Fruit fly (Drosophila melanogaster) S2 (cell line): ENCODE data around the gene CG13458.
A peak's percentile ranks its signal among the peaks of the same experiment; 100 is the strongest.

Experiments
- CG8478 ChIP-seq: fragments of >200 bp; optimal IDR thresholded peaks from 2 replicates; lab custom pipeline; 2018
- CTCF ChIP-seq, 2 experiments: fragments of >200 bp; optimal IDR thresholded peaks; 2 replicates each; lab custom pipeline; 2018

CG13458 gene

dm6 chr3L:15143638-15144600, 30.6 kb downstream of the CG13458 start, which contains the start of the genes CG32147 and Pex3:
CG32147 (minus strand) TSS chr3L:15144059.
Pex3 (plus strand) TSS chr3L:15144355.
- TF ChIP-seq CG8478 (no peak), CTCF (optimal IDR thresholded peaks at IDR 0.05; lab: Kevin White, UChicago) (peak in 1 of 2 experiments; percentile 20)

- no peak for TF ChIP-seq CTCF (optimal IDR thresholded peaks at IDR 0.05; lab: Kevin White, UChicago)
- TF ChIP-seq CG8478, result no peak
These were observed 33.4 kb downstream of the CG13458 start, which contains the start of gene FucTA for dm6 chr3L:15146643-15147187. FucTA (plus strand) TSS chr3L:15147137.

- TF ChIP-seq CG8478 (no peak), CTCF (optimal IDR thresholded peaks at IDR 0.05; lab: Kevin White, UChicago) (no peak)
These were observed 36.7 kb downstream of the CG13458 start for dm6 chr3L:15150028-15150427.

- TF ChIP-seq CG8478 (no peak), CTCF (optimal IDR thresholded peaks at IDR 0.05; lab: Kevin White, UChicago) (no peak)
These were observed 45.2 kb downstream of the CG13458 start, which contains the start of the genes Msh6 and Prp31 for dm6 chr3L:15158330-15159114. Msh6 (minus strand) TSS chr3L:15158562. Prp31 (plus strand) TSS chr3L:15159100.

DNA sequence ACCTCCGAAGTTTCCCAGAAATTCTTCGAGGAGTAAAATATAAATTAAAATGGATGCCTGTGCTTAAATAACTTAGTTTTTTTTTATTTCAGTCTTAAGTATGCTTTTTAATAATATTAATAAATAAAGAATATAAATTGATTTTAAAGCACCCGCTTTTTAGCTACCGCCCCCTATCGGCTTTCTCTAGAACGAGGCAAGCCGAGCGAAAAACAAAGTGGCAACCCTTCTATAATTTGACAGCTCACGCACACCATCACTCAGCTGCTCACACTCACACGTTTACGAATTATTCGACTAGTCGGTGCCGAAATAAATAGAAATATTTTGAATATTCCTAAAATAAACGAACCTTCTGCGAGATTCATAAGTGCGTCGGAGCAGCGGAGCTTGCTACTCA, 48.2 kb downstream of the CG13458 start, which contains the start of gene CG6878:
Gene CG6878 (plus strand): TSS at position 269 of the 400 bp plus-strand sequence.
- TF ChIP-seq CTCF (optimal IDR thresholded peaks at IDR 0.05; lab: Kevin White, UChicago), result peak; percentile 75 to 91
- no peak for TF ChIP-seq CG8478

DNA sequence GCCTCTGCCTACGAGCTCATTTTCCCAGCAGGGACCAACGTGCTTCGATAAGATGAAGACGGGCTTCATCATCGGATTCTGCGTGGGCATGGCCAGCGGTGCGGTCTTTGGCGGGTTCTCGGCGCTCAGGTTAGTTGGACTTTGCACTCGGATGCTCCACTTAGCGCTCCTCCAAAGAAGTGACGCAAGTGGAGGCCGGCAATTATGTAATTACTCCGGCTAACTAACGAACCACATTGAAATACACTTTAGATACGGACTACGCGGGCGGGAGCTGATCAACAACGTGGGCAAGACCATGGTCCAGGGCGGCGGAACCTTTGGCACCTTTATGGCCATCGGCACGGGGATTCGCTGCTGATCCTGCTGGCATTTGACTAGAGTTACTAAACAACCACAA, 48.6 kb downstream of the CG13458 start:
- TF ChIP-seq CTCF (optimal IDR thresholded peaks at IDR 0.05; lab: Kevin White, UChicago) (no peak), CG8478 (no peak)

DNA sequence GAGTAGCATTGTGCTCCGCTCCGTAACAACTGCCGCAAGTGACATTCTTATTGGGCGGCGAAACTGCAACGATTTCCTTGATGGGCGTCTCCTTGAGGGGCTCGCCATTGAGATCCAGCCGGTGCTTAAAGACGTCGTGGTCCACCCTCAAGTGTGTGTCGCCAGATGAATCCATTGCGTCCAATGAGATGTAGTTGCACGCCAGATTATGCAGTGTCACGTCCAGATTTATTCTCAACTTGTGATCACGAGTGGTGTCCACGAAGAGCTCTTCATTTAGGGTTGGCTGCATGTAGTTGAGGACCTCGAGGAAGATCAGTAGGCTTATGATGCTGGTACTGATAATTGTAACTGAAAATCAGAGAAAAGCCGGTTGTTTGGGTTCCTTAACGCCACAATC, 49.6 kb downstream of the CG13458 start:
- TF ChIP-seq CTCF (optimal IDR thresholded peaks at IDR 0.05; lab: Kevin White, UChicago) (no peak), CG8478 (no peak)

DNA sequence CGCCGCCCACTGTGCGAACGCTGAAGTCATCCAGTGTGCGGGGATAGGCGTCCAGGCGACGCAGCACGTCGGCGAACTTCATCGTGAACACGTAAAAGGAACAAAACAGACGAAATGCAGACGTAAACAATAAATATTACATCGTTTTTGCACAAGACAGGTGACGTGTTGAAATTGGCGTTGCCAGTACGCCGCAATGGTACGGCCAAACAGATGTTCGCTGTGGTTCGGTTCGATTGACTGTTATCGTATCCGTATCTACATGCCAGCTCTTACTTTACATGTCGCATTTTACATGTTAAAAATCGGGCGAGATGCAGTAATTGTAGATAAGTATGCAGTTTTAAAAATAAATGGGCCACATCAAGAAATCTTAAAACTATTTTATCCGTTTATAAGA, 50.1 kb downstream of the CG13458 start, which contains the start of gene CG7011:
Gene CG7011 (minus strand): TSS at position 215 of the 400 bp plus-strand sequence.
- TF ChIP-seq CG8478 (no peak), CTCF (optimal IDR thresholded peaks at IDR 0.05; lab: Kevin White, UChicago) (peak; percentile 67 to 71)
